Fruit fly (Drosophila melanogaster) whole organism, adult: ENCODE results near the gene NTPase.

Experiments used
- CG11617 ChIP-seq: fragments of 200-800 bp; sonication (Bioruptor generic); optimal IDR thresholded peaks from 2 replicates; lab custom pipeline; 2017; ENCODE audit warnings: mild to moderate bottlenecking, missing biosample characterization, missing genetic modification reagents, missing genetic modification characterization
- CG12768 ChIP-seq: fragments of 200-800 bp; sonication (Bioruptor generic); optimal IDR thresholded peaks from 2 replicates; lab custom pipeline; 2017; ENCODE audit warnings: missing biosample characterization, missing genetic modification characterization, mild to moderate bottlenecking, moderate library complexity, missing genetic modification reagents
- CG14711 ChIP-seq: fragments of 200-800 bp; sonication (Bioruptor generic); optimal IDR thresholded peaks from 2 replicates; lab custom pipeline; 2018; ENCODE audit warnings: missing biosample characterization, mild to moderate bottlenecking, missing genetic modification characterization, moderate library complexity
- CG1620 ChIP-seq: fragments of 200-800 bp; sonication (Bioruptor generic); optimal IDR thresholded peaks from 2 replicates; lab custom pipeline; 2016; ENCODE audit warnings: missing biosample characterization, missing genetic modification characterization
- CG33017 ChIP-seq: fragments of 200-800 bp; sonication (Bioruptor generic); optimal IDR thresholded peaks from 2 replicates; lab custom pipeline; 2018; ENCODE audit warnings: missing biosample characterization, mild to moderate bottlenecking, missing genetic modification characterization, moderate library complexity
- CG5204 ChIP-seq: fragments of 200-800 bp; sonication (Bioruptor generic); optimal IDR thresholded peaks from 2 replicates; lab custom pipeline; 2016; ENCODE audit warnings: missing biosample characterization, missing genetic modification characterization
- CG7045 ChIP-seq: fragments of 200-800 bp; sonication (Bioruptor generic); optimal IDR thresholded peaks from 2 replicates; lab custom pipeline; 2017; ENCODE audit warnings: missing biosample characterization, mild to moderate bottlenecking, missing genetic modification characterization
- CG7101 ChIP-seq: fragments of 200-800 bp; sonication (Bioruptor generic); optimal IDR thresholded peaks from 2 replicates; lab custom pipeline; 2018; ENCODE audit warnings: missing biosample characterization, mild to moderate bottlenecking, missing genetic modification characterization, moderate library complexity
- Clk ChIP-seq: fragments of 200-800 bp; sonication (Bioruptor generic); optimal IDR thresholded peaks from 2 replicates; lab custom pipeline; 2017; ENCODE audit warnings: missing biosample characterization, missing genetic modification characterization
- Crg-1 ChIP-seq: fragments of 200-800 bp; sonication (Bioruptor generic); optimal IDR thresholded peaks from 2 replicates; lab custom pipeline; 2016; ENCODE audit warnings: missing biosample characterization, missing genetic modification characterization
- Hr96 ChIP-seq: fragments of 200-800 bp; sonication (Bioruptor generic); optimal IDR thresholded peaks from 2 replicates; lab custom pipeline; 2016; ENCODE audit warnings: missing biosample characterization, missing genetic modification characterization
- Mnt ChIP-seq: fragments of 200-800 bp; sonication (Bioruptor generic); optimal IDR thresholded peaks from 2 replicates; lab custom pipeline; 2016; ENCODE audit warnings: missing biosample characterization, mild to moderate bottlenecking, missing genetic modification characterization
- bab1 ChIP-seq: fragments of 200-800 bp; sonication (Bioruptor generic); optimal IDR thresholded peaks from 3 replicates; lab custom pipeline; 2019; ENCODE audit warnings: missing biosample characterization, mild to moderate bottlenecking, missing genetic modification characterization, moderate library complexity
- cic ChIP-seq: fragments of 200-800 bp; sonication (Bioruptor generic); optimal IDR thresholded peaks from 2 replicates; lab custom pipeline; 2017; ENCODE audit warnings: missing biosample characterization, mild to moderate bottlenecking, missing genetic modification characterization, moderate library complexity
- cnc ChIP-seq, 2 experiments: fragments of >200 bp; optimal IDR thresholded peaks; 2 replicates each; lab custom pipeline; 2017
- kay ChIP-seq: fragments of 200-800 bp; sonication (Bioruptor generic); peaks from one replicate; lab custom pipeline; 2016; ENCODE audit warnings: missing biosample characterization, missing genetic modification characterization, borderline replicate concordance
- ovo ChIP-seq: fragments of 200-800 bp; sonication (Bioruptor generic); optimal IDR thresholded peaks from 2 replicates; lab custom pipeline; 2016; ENCODE audit warnings: missing biosample characterization, missing genetic modification characterization
- pad ChIP-seq: fragments of 200-800 bp; sonication (Bioruptor generic); optimal IDR thresholded peaks from 3 replicates; lab custom pipeline; 2017; ENCODE audit warnings: missing biosample characterization, missing genetic modification characterization, mild to moderate bottlenecking, moderate library complexity, missing genetic modification reagents
- tj ChIP-seq: fragments of 200-800 bp; sonication (Bioruptor generic); optimal IDR thresholded peaks from 3 replicates; lab custom pipeline; 2017; ENCODE audit warnings: missing biosample characterization, mild to moderate bottlenecking, missing genetic modification characterization, moderate library complexity
- toe ChIP-seq: fragments of 200-800 bp; sonication (Bioruptor generic); optimal IDR thresholded peaks from 2 replicates; lab custom pipeline; 2016; ENCODE audit warnings: missing biosample characterization, missing genetic modification characterization

NTPase gene

DNA sequence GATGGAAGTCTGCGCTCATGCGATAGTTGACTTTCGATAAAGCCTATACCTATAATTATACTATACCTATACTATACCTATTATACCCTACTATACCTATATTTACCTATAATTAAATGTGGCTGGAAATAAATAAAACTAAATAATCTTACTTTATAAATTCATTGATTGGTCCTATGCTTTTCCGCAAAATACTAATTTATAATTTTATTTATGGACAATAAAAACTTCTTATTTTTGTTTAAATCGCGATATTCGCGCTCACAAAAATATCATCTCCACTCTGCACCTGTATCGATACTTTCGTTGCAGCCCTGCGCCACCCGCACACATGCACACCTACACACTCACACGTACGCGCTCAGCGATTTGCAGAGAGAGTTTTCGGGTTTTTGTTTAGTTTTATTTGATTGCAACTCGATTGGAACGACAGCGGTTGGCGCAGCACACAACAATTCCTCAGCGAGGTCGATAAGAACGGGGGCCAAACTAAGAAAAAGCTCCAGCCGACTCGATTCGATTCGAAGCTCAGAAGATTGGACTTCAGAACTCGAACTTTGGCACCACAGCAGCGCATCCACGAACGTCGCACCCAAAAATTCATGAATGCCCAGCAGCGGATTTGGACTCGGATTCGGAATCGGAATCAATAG, 11.0 kb downstream of the NTPase start, which contains the start of gene CG8814:
CG8814 (plus strand) TSS at position 349 of the 653 bp plus-strand sequence.
- no peak for TF ChIP-seq CG14711 (tag; lab: Kevin White, UChicago)
- TF ChIP-seq CG33017 (tag; lab: Kevin White, UChicago), result no peak
- no peak for TF ChIP-seq cnc (optimal IDR thresholded peaks at IDR 0.05; lab: Kevin White, UChicago)
- peak; percentile 48 for TF ChIP-seq Clk (GFP tag; lab: Kevin White, UChicago)
- peak; percentile 88 for TF ChIP-seq toe (GFP tag; lab: Kevin White, UChicago)
- no peak for TF ChIP-seq CG5204 (GFP tag; lab: Kevin White, UChicago)
- TF ChIP-seq CG11617 (GFP tag; lab: Kevin White, UChicago), result peak; percentile 84
- TF ChIP-seq CG1620, result peak; percentile 73
- peak; percentile 70 for TF ChIP-seq ovo (GFP tag; lab: Kevin White, UChicago)
- peak; percentile 47 for TF ChIP-seq CG7045
- peak; percentile 58 for TF ChIP-seq pad (GFP tag; lab: Kevin White, UChicago)
- peak; percentile 63 for TF ChIP-seq Hr96 (GFP tag; lab: Kevin White, UChicago)
- TF ChIP-seq Mnt (GFP tag; lab: Kevin White, UChicago), result peak; percentile 37
- TF ChIP-seq cic (GFP tag; lab: Kevin White, UChicago), result peak; percentile 63
- TF ChIP-seq CG7101 (tag; lab: Kevin White, UChicago), result peak; percentile 62
- TF ChIP-seq kay (GFP tag; lab: Kevin White, UChicago), result peak; percentile 95
- peak; percentile 68 for TF ChIP-seq Crg-1 (GFP tag; lab: Kevin White, UChicago)
- TF ChIP-seq bab1 (GFP tag; lab: Kevin White, UChicago), result peak; percentile 13
- TF ChIP-seq CG12768, result peak; percentile 94
- peak; percentile 63 for TF ChIP-seq tj

DNA sequence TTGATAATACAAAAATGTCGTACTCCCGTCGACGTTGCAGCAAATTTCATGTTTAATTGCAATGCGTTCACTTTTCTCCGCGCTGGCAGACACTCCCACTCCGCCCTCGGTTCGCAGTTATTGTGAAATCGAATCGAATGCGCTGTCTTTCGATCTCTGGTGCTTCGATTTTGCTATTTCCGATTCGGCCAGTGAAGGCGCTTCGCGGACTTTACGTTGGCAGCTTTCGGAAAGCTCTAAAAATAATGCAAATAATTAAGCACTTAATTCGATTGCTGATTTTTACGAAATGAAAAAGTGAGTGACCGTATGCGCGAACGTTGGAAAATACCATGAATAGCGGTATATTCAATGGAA, 11.5 kb downstream of the NTPase start, which contains the start of gene Ifrd1:
Ifrd1 (minus strand) TSS at position 305 of the 357 bp plus-strand sequence.
- TF ChIP-seq CG33017 (tag; lab: Kevin White, UChicago), result peak; percentile 20
- TF ChIP-seq cic (GFP tag; lab: Kevin White, UChicago), result no peak

DNA sequence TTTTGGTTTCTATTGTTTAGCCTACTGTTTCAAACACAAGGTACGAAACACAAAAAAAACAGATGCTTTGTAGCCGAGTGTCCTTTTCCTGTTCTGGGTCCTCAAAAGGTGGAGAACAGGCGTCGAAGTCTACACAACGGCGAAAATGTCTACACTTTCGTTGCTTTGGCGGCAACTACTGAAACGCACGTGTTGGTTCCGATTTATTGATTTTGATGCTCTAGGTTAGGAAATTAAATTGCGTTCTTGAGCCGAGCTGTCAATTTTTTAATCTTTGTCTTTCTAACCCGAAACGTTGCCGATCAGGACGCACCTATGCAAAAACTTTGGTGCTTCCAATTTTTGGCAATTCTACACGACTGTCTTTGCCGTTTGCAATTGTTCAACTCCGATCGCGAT, 11.9 kb downstream of the NTPase start:
- no peak for TF ChIP-seq CG33017 (tag; lab: Kevin White, UChicago)
- no peak for TF ChIP-seq bab1 (GFP tag; lab: Kevin White, UChicago)
- no peak for TF ChIP-seq tj
- TF ChIP-seq CG7101 (tag; lab: Kevin White, UChicago), result no peak
- no peak for TF ChIP-seq CG12768
- peak; percentile 83 for TF ChIP-seq Mnt (GFP tag; lab: Kevin White, UChicago)
- TF ChIP-seq CG11617 (GFP tag; lab: Kevin White, UChicago), result no peak
- TF ChIP-seq CG5204 (GFP tag; lab: Kevin White, UChicago), result no peak
- peak; percentile 46 for TF ChIP-seq kay (GFP tag; lab: Kevin White, UChicago)
- TF ChIP-seq CG14711 (tag; lab: Kevin White, UChicago), result no peak
- no peak for TF ChIP-seq Hr96 (GFP tag; lab: Kevin White, UChicago)

DNA sequence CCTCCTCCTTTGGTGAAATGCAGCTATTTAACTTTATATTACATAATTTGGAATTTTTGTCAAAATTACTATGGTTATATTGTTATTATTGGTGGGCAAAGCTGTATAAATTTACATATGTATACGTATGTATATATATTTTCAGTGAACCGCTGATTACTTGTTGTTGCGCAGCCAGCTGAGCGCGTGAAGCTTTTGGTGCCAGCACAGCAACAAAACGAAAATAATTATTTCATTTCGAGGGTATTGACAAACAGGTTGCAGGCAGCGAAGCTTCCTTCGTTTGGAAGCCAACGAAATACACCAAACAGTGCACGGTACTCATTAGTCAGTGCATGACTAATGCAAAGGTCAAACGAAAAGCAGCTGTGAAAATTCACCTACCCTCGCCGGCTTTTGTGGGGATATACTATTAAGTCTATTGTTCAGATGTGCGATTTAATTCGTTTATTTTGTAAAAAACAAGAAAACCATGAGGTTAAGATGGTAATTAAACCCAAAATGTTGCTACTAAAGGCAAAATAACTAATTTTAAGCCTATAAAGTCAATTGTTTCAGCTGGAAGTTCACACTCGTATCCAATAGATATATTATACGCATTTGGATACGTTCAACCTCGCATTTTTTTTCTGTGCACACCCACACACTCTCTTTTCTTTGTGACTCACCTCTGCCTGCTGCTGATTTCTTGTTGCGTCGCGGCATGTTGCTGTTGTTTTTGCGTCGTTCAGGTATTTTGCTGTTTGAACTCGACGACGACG, 12.5 kb downstream of the NTPase start:
- TF ChIP-seq CG12768, result peak; percentile 15
- no peak for TF ChIP-seq Clk (GFP tag; lab: Kevin White, UChicago)
- peak; percentile 16 for TF ChIP-seq tj
- no peak for TF ChIP-seq CG1620
- TF ChIP-seq toe (GFP tag; lab: Kevin White, UChicago), result no peak
- no peak for TF ChIP-seq Crg-1 (GFP tag; lab: Kevin White, UChicago)
- TF ChIP-seq Hr96 (GFP tag; lab: Kevin White, UChicago), result no peak
- TF ChIP-seq pad (GFP tag; lab: Kevin White, UChicago), result no peak
- TF ChIP-seq bab1 (GFP tag; lab: Kevin White, UChicago), result no peak
- TF ChIP-seq Mnt (GFP tag; lab: Kevin White, UChicago), result no peak
- TF ChIP-seq CG11617 (GFP tag; lab: Kevin White, UChicago), result peak; percentile 45
- TF ChIP-seq cnc (optimal IDR thresholded peaks at IDR 0.05; lab: Kevin White, UChicago), result no peak
- TF ChIP-seq CG33017 (tag; lab: Kevin White, UChicago), result peak; percentile 50
- no peak for TF ChIP-seq CG5204 (GFP tag; lab: Kevin White, UChicago)
- no peak for TF ChIP-seq ovo (GFP tag; lab: Kevin White, UChicago)
- peak; percentile 96 for TF ChIP-seq kay (GFP tag; lab: Kevin White, UChicago)
- no peak for TF ChIP-seq CG7045
- no peak for TF ChIP-seq cic (GFP tag; lab: Kevin White, UChicago)
- no peak for TF ChIP-seq CG7101 (tag; lab: Kevin White, UChicago)

DNA sequence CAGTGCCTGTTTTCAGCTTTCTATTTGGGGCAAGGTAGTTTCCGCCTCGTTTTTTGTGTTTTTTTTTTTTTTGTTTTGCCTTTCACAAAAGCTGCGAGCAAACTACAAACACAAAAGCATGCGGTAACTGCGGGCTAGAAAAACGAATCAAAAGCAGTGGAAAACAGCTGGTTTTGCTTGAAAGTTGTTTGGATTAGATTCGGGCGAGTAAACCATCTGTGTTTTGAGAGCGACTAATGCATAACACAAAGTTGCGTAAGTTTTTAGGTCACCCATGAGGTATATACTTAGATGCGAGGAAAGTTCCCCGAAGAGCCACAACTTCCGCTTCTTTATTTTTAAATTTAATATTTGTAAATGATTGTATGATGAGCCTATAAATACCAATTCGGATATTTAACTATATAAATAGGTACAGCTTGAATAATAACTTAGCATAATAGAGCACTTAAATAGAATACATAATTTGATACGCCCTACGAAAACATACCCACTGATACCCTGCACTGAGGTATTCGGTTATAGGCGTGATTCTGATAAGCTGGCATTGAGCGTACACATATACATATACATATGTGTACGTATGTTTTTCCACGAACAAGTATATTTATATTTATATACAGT, 13.2 kb downstream of the NTPase start:
- TF ChIP-seq toe (GFP tag; lab: Kevin White, UChicago), result no peak
